Fruit fly (Drosophila melanogaster) S2 (cell line): Measurements from ENCODE around the gene CG10479.

ENCODE experiments used
- CG8478 ChIP-seq: fragments of >200 bp; optimal IDR thresholded peaks from 2 replicates; lab custom pipeline; 2018
- CTCF ChIP-seq, 2 experiments: fragments of >200 bp; optimal IDR thresholded peaks; 2 replicates each; lab custom pipeline; 2018

CG10479 gene

DNA sequence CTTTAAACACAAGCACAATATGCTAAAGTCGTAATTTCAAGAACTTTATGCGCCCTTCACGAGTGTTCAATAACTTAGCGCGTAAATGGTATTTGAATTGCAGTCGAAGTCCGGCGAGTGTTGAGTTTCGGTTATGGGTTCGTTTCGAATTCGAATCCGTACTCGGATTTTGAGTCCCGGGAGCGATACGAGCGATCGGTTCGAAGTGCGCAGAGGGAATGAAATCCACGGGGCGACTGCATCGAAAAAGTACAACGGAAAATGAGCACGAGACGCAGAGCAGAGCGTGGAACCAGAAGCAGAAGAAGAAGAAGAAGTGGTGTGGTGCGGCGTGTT, at the start of gene CG10479:
CG10479 (minus strand) TSS at position 223 of the 336 bp plus-strand sequence.
- TF ChIP-seq CTCF (optimal IDR thresholded peaks at IDR 0.05; lab: Kevin White, UChicago) (no peak), CG8478 (lab: Kevin White, UChicago) (no peak)

DNA sequence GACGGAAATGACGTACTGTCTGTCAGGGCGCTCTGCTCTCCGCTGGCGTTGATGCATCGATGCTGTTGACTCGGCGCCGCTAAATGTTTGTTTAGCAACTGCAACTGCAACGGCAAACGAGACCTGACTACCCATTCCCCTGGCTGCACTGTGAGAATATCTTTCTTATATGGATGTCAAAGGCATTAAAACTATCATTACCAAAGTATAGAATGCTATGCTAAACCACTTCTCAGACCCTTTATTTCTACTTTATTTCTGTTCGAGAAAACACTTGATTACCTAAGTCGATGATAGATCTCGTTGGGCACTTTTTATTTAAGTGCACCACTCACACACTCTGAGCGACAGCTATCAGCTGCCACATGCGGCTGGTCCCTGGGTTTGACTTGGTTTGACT, 46.3 kb upstream of the CG10479 start:
- TF ChIP-seq CTCF (optimal IDR thresholded peaks at IDR 0.05; lab: Kevin White, UChicago) (no peak), CG8478 (lab: Kevin White, UChicago) (no peak)

DNA sequence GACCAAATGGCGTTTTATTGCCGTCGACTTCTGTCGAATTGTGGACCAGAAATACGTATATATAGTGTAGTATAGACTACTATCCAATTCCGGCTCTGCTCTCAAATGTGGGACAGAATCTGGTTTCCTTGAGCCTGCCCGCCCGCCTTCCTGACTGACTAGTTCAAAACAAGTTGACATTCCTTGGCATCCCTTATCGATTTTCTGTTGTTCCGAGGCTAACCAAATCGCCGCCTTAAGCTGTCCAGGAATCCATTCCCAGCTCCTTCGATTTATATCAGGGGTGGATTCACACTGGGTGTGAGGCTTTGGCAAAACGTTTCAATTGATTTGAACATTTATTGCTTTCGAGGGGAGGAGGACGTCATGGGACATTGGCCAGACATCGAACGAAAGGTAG, 37.1 kb upstream of the CG10479 start:
- TF ChIP-seq CTCF (optimal IDR thresholded peaks at IDR 0.05; lab: Kevin White, UChicago): no peak
- no peak for TF ChIP-seq CG8478 (lab: Kevin White, UChicago)

DNA sequence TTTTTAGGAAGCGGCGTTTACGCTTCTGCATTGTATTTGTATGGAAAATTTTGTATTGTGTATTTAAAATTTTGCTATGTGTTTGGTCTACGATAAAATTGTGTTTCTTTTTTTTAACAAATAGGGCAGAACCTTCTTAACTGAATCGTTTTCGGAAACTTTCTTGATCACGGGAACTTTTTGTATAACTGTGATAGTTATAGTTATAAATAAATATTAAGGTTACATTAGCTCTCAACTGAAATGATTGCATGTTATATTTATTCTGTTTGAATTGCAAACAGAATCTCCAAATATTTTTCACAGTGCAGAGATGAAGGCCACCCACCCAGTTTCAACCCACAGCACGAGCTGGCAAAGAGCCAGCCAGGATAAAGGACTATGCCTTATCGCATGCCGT, 35.1 kb upstream of the CG10479 start, which contains the start of gene alphaKap4:
alphaKap4 (minus strand) TSS at position 101 of the 400 bp plus-strand sequence.
- no peak for TF ChIP-seq CG8478 (lab: Kevin White, UChicago)

DNA sequence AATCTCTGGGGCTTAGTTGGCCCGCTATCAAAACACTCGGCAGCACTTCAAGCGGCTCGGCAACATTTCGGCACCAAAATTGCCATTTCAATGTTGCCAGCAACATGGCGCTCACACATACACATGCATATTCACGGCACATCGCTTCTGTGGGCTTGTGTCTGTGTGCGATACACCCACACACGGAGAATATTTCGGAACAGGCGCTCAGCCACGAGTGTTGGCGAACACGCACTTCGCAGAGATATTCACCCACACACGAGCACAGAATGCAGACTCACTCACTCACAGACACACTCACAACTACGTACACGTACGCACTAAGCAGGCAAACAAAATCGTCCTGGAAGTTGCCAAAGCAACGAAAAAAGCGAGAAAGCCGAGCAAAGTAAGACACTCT, 25.1 kb upstream of the CG10479 start:
- TF ChIP-seq CG8478 (lab: Kevin White, UChicago) (no peak), CTCF (optimal IDR thresholded peaks at IDR 0.05; lab: Kevin White, UChicago) (no peak)

DNA sequence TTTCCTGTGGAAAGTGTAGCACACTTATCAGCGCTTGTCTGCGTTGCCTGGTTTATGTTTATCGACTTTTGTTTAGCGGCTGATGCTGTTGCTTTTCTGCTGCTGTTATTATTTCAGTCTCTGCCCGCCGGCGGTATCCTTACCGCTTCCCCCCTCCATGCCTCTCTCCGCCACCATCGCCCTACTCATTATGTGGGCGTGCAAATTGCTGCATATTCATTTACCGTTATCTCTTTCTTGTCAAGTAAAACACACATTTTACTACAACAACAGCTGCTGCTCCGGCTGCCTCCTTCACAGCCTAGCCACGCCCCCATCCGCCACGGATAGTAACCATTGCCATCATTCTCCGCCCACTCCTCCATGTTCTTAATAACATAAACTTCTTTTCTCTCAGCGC, 24.1 kb upstream of the CG10479 start:
- no peak for TF ChIP-seq CG8478 (lab: Kevin White, UChicago)
- TF ChIP-seq CTCF (optimal IDR thresholded peaks at IDR 0.05; lab: Kevin White, UChicago): no peak

DNA sequence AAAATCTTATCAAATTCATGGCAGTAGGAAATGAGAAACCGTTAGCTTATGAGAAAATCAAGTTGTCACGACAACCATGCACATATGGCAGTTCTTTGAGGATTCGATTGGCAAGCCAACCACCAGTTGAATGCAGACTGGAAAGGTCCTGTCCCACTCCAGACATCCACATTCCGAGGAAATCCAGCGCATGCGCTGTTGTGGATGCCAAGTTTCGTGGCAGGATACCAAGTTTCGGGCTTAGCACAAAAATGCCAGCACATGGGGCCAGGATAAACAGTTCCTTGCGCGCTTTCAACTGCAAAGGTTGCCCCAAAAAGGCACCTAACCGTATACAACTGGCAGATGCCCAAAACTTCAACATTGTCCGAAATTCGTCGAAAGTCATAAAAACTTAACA, 21.1 kb upstream of the CG10479 start, which contains the start of gene PVRAP:
PVRAP (plus strand) TSS at position 273 of the 400 bp plus-strand sequence.
- TF ChIP-seq CG8478 (lab: Kevin White, UChicago) (no peak), CTCF (optimal IDR thresholded peaks at IDR 0.05; lab: Kevin White, UChicago) (no peak)

DNA sequence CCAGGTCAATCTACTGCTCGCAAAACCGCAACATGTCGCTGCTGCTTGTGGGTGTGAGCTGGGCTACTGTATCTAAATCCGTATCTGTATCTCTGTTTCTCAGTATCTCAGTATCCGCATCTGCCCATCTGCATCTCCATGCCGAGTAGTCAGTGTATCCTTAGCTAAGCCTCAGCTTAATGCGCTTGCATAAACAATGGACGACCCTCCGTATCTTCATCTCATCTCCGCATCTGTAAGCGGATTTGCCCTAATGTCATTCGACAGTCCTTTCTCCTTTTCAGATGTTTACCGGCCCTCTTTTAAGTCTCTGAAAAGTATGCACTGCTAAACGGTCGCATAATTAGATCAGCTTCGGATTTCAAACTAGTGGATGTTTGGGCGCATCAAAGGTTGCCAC, 20.7 kb upstream of the CG10479 start:
- no peak for TF ChIP-seq CTCF (optimal IDR thresholded peaks at IDR 0.05; lab: Kevin White, UChicago)
- no peak for TF ChIP-seq CG8478 (lab: Kevin White, UChicago)

DNA sequence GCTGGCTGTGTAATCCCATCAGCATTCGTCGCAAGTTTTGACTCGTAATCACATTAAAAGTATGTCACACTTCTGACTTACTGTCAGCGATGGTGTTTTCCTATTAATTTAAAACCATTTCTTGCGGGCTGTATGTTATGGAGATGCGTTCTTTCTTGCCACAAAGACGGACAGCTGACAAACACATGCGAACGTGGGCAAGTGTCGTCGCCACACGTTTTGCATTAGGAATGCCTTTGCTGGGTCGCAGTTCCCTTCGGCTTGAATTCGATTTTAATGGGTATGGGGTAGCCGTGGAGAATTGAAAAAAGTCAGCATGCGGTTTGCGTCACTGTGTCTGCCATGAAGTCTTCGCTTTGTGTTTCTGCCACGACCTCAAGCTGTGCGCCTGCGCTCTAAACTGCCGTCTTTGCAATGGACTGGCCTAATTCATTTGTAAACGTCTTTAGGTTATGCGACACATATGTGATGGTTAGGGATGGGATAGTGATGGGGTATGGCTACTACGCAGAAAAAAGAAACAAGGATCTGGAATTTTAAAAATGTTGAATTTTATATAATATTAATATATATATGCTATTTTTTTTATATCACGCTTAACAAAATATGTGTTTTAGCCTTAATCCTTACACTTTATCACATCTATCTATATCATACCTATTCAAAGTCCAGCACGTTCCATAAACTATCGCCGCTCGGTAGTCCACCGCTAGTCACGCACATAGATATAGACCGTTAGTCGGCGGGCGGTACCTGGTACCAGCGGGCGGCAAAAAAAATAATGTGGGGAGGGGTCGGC, 18.1 kb upstream of the CG10479 start:
- TF ChIP-seq CTCF (optimal IDR thresholded peaks at IDR 0.05; lab: Kevin White, UChicago) (no peak), CG8478 (lab: Kevin White, UChicago) (no peak)

DNA sequence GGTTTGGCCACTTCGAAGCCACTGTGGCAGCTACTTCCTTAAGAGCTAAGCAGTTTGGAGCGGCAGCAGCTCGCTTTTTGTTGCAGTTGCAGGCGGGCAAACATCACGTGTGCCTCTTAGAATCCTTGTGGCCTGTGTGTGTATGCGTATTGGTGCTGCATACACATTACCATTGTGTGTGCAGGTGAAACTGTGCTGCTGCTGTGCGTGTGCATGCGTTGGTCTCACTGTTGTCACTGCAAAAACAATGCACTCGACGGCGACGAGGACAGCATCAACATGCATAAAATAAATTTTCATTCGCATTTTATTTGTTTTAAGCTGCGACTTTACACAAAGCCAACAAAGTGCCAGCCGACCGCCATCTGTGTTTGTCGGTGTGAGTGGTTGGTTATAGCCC, 17.1 kb upstream of the CG10479 start:
- TF ChIP-seq CG8478 (lab: Kevin White, UChicago) (no peak), CTCF (optimal IDR thresholded peaks at IDR 0.05; lab: Kevin White, UChicago) (no peak)

DNA sequence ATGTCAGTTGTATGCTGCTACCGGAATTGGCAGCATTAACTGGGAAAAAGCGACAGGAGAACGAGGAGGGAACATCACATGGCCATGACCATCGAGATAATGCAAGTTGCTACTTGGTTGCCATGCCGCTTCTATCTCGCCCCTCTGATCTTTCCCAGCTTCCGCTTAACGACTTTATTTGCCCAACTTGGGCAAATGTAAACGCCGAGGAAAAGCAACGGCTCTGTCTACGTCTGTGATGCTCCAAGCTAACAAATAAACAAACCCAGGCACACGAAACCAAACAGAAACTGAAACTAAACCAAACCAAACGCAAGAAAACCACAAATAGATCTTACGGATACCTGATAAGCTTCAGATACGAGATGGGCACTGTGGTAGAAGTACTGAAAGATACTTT, 16.4 kb upstream of the CG10479 start:
- TF ChIP-seq CG8478 (lab: Kevin White, UChicago): no peak
- TF ChIP-seq CTCF (optimal IDR thresholded peaks at IDR 0.05; lab: Kevin White, UChicago): no peak

DNA sequence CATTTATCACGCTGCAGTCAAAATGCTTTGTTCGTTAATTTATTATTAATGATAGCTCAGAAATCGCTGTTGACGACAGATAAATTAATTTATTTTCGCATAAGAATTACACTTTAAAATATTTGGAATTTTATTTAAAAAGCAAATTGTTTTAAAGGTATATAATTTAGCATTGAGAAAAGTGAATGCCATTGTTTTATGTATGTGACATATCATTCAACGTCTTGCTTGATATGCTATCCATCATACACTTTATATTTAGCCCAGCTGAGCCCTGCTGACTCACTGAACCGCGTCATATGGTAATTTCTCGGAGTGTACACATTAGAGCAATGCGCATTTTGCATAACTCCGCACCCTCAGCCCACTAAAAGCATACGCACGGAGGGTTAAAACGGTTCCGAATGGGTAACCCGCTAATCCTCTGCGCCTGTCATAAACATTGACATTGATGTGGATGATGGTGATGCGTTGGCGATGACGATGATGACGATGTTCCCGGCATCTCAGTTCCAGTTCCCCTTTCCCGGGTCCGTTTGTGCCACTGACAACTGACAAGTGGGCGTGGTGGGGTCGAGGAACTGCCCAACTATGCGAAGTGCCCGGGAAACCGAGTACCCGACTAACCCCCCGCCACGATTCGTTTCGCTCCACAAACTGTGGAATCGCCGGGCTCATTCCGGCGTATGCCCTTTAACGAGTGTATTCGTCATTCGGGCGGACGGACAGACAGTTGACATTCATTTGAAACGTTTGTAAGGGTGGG, 13.8 kb upstream of the CG10479 start:
- no peak for TF ChIP-seq CG8478 (lab: Kevin White, UChicago)
- no peak for TF ChIP-seq CTCF (optimal IDR thresholded peaks at IDR 0.05; lab: Kevin White, UChicago)

DNA sequence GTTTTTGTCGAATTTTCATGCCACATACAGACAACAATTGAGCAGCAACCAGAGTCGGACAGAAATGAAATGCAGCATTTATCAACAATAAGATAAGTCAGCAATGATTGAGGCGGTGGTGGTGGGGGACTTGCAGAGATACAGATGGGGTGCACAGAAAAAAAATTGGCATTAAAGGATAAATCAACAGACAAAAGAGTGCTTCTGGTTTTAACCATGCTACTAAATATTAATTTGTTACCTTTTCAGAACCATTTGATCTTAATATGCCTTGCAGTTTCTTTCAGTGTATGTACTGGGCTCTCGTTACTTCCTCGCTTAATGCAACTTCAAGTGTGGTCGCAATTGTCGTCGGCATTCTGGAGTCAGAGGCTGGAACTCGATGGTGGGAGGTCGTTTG, 12.9 kb upstream of the CG10479 start:
- TF ChIP-seq CG8478 (lab: Kevin White, UChicago): no peak
- TF ChIP-seq CTCF (optimal IDR thresholded peaks at IDR 0.05; lab: Kevin White, UChicago): no peak

DNA sequence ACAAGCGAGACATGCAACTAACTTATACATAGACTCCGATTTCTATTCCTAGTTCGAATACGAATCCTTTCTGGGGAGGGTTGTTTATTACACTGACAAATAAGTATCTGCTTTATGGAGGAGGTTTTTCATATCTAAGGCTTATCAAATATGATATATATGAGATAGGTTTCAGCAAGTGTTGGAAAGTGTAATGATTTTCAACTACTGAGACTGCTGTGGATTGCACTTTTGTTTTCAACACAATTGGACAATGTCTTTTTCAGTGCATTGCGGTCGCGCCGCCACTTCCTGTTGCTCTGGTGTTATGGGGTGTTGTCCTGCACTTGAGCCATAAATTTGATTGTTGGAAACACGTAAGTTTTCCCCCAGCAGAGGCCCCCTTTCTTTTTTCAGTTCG, 11.8 kb upstream of the CG10479 start:
- TF ChIP-seq CTCF (optimal IDR thresholded peaks at IDR 0.05; lab: Kevin White, UChicago) (no peak), CG8478 (lab: Kevin White, UChicago) (no peak)

DNA sequence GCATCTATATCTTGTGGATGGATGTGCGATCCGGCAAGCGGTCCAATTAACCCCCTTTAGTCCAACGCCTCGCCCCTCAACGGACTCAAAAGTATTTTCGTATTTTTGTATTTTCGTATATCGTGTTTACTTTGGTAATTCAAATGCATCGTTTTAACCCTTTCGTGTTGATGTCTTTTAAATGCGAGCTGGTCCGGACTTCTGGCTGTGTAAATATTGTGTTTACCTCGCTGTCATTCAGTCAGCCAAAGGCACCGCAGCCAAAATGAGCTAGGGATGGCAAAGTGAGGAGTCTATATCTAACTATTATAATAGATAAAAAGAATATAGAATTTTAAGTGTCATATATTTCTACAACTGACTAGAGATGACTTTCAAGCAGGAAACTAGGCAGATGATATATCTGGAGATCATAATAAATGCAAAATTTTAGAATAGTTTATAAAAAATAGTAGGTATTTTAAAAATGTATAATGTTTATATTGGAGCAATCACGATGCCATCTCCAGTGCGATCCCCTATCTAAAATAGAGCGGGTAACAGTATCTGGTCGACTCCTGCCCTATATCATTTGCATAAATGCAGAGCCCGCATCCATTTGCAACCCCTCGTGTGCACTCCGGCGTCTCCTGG, 7.9 kb upstream of the CG10479 start:
- TF ChIP-seq CG8478 (lab: Kevin White, UChicago): no peak
- no peak for TF ChIP-seq CTCF (optimal IDR thresholded peaks at IDR 0.05; lab: Kevin White, UChicago)
